Fruit fly (Drosophila melanogaster): Measurements from ENCODE around the gene mEFTs.

mEFTs gene

dm6 chr2L:17450505-17451415 lies 50.1 kb downstream of the mEFTs start (continued):
- TF ChIP-seq pan (optimal IDR thresholded peaks at IDR 0.05): no peak
- no peak for TF ChIP-seq lola (GFP tag; optimal IDR thresholded peaks at IDR 0.05)
- peak; percentile 27 for TF ChIP-seq CG32264 (GFP tag; optimal IDR thresholded peaks at IDR 0.05)
- TF ChIP-seq GATAd (GFP tag; optimal IDR thresholded peaks at IDR 0.05): no peak
- TF ChIP-seq usp (GFP tag; optimal IDR thresholded peaks at IDR 0.05): no peak
- TF ChIP-seq jim (GFP tag; optimal IDR thresholded peaks at IDR 0.05): no peak
- TF ChIP-seq Abd-B (GFP tag; optimal IDR thresholded peaks at IDR 0.05): no peak
- TF ChIP-seq Jra (GFP tag; optimal IDR thresholded peaks at IDR 0.05): peak; percentile 71
- TF ChIP-seq h (GFP tag; optimal IDR thresholded peaks at IDR 0.05): peak; percentile 82
- TF ChIP-seq woc (GFP tag; optimal IDR thresholded peaks at IDR 0.05): peak; percentile 47
- no peak for TF ChIP-seq Rel (GFP tag; optimal IDR thresholded peaks at IDR 0.05)
- TF ChIP-seq Rel (tag; optimal IDR thresholded peaks at IDR 0.05): no peak

dm6 chr2L:17449608-17450504 lies 51.0 kb downstream of the mEFTs start, which contains the start of gene dl:
Gene dl (minus strand): TSS chr2L:17450364.
- TF ChIP-seq dl (GFP tag; optimal IDR thresholded peaks at IDR 0.05; ENCODE audit: insufficient read depth in 1 of 2, partially characterized antibody in 2 of 2) (peak; percentile 85), h (GFP tag; optimal IDR thresholded peaks at IDR 0.05) (peak; percentile 83), fru (GFP tag; optimal IDR thresholded peaks at IDR 0.05) (peak; percentile 46), brk (GFP tag; optimal IDR thresholded peaks at IDR 0.05) (peak; percentile 7), sage (GFP tag; optimal IDR thresholded peaks at IDR 0.05) (peak; percentile 26), Hnf4 (GFP tag; optimal IDR thresholded peaks at IDR 0.05) (no peak), ey (GFP tag; optimal IDR thresholded peaks at IDR 0.05) (peak; percentile 38), Hr83 (GFP tag; optimal IDR thresholded peaks at IDR 0.05; ENCODE audit: poor library complexity, severe bottlenecking) (peak; percentile 44), Dif (GFP tag; optimal IDR thresholded peaks at IDR 0.05; ENCODE audit: partially characterized antibody) (peak; percentile 88), psq (GFP tag; optimal IDR thresholded peaks at IDR 0.05) (peak; percentile 52), br (GFP tag; optimal IDR thresholded peaks at IDR 0.05) (peak; percentile 26), jim (GFP tag; optimal IDR thresholded peaks at IDR 0.05) (peak; percentile 61), foxo (GFP tag; optimal IDR thresholded peaks at IDR 0.05) (peak in 1 of 2 experiments; percentile 47), Dfd (GFP tag; optimal IDR thresholded peaks at IDR 0.05) (no peak), pan (optimal IDR thresholded peaks at IDR 0.05) (no peak), Sp1 (GFP tag; optimal IDR thresholded peaks at IDR 0.05) (peak; percentile 11), OdsH (GFP tag; optimal IDR thresholded peaks at IDR 0.05) (peak; percentile 19), woc (GFP tag; optimal IDR thresholded peaks at IDR 0.05) (peak; percentile 45), HLH106 (tag; optimal IDR thresholded peaks at IDR 0.05) (no peak), CrebA (GFP tag; optimal IDR thresholded peaks at IDR 0.05; ENCODE audit: borderline replicate concordance) (peak; percentile 33), CG32264 (GFP tag; optimal IDR thresholded peaks at IDR 0.05) (no peak), Jra (GFP tag; optimal IDR thresholded peaks at IDR 0.05) (no peak), Rel (GFP tag; optimal IDR thresholded peaks at IDR 0.05) (no peak), Rel (tag; optimal IDR thresholded peaks at IDR 0.05) (peak; percentile 67), tai (GFP tag; optimal IDR thresholded peaks at IDR 0.05) (peak; percentile 44), Vsx2 (GFP tag; optimal IDR thresholded peaks at IDR 0.05; ENCODE audit: partially characterized antibody) (peak; percentile 19), CG9705 (GFP tag; optimal IDR thresholded peaks at IDR 0.05) (no peak)

All from whole organism, wandering third instar larva.